Worm (Caenorhabditis elegans) whole organism, mixed stage, embryonic: ENCODE measurements around the gene suox-1.

ENCODE experiments used
- ceh-39 ChIP-seq: fragments of 150-350 bp; optimal IDR thresholded peaks from 2 replicates; lab custom pipeline; 2014; ENCODE audit warnings: missing biosample characterization, missing genetic modification characterization
- ceh-43 ChIP-seq: fragments of 200-800 bp; sonication (Bioruptor generic); optimal IDR thresholded peaks from 2 replicates; lab custom pipeline; 2018; ENCODE audit warnings: mild to moderate bottlenecking, missing genetic modification characterization, moderate library complexity, missing compliant biosample characterization
- cnd-1 ChIP-seq: fragments of 200-800 bp; sonication (Bioruptor generic); optimal IDR thresholded peaks from 2 replicates; lab custom pipeline; 2018; ENCODE audit warnings: mild to moderate bottlenecking, missing genetic modification characterization, missing compliant biosample characterization
- drap-1 ChIP-seq: fragments of 200-800 bp; sonication (Bioruptor generic); optimal IDR thresholded peaks from 3 replicates; lab custom pipeline; 2018; ENCODE audit warnings: mild to moderate bottlenecking, missing genetic modification characterization, missing compliant biosample characterization
- elt-3 ChIP-seq: fragments of 150-350 bp; optimal IDR thresholded peaks from 2 replicates; lab custom pipeline; 2014; ENCODE audit warnings: missing biosample characterization, missing genetic modification characterization
- ham-2 ChIP-seq: fragments of 200-800 bp; sonication (Bioruptor generic); optimal IDR thresholded peaks from 2 replicates; lab custom pipeline; 2018; ENCODE audit warnings: mild to moderate bottlenecking, missing genetic modification characterization, missing compliant biosample characterization
- lsy-2 ChIP-seq: fragments of 150-350 bp; optimal IDR thresholded peaks from 2 replicates; lab custom pipeline; 2014; ENCODE audit warnings: missing biosample characterization, missing genetic modification characterization
- mls-2 ChIP-seq: sonication (generic microtip); optimal IDR thresholded peaks from 2 replicates; lab custom pipeline; 2016; ENCODE audit warnings: mild to moderate bottlenecking, missing genetic modification characterization, moderate library complexity, missing compliant biosample characterization
- nhr-237 ChIP-seq: fragments of 150-350 bp; optimal IDR thresholded peaks from 2 replicates; lab custom pipeline; 2014; ENCODE audit warnings: missing biosample characterization, missing genetic modification characterization
- pha-4 ChIP-seq: fragments of 150-350 bp; optimal IDR thresholded peaks from 2 replicates; lab custom pipeline; 2018; ENCODE audit warnings: missing biosample characterization, missing genetic modification reagents, missing genetic modification characterization
- sptf-1 ChIP-seq: sonication (generic microtip); optimal IDR thresholded peaks from 2 replicates; lab custom pipeline; 2017; ENCODE audit warnings: mild to moderate bottlenecking, missing genetic modification characterization, moderate library complexity, missing compliant biosample characterization
- unc-39 ChIP-seq: fragments of 150-350 bp; optimal IDR thresholded peaks from 2 replicates; lab custom pipeline; 2014; ENCODE audit warnings: missing biosample characterization, missing genetic modification characterization
- ztf-11 ChIP-seq: fragments of 150-350 bp; optimal IDR thresholded peaks from 2 replicates; lab custom pipeline; 2014; ENCODE audit warnings: missing biosample characterization, missing genetic modification characterization

ce11 chrX:15535190-15535636, 37.9 kb downstream of the suox-1 start:
- TF ChIP-seq drap-1 (GFP tag; lab: Kevin White, UChicago), result peak; percentile 11
- TF ChIP-seq lsy-2, result no peak
- no peak for TF ChIP-seq pha-4 (tag; lab: Kevin White, UChicago)
- no peak for TF ChIP-seq ztf-11
- no peak for TF ChIP-seq mls-2 (tag; lab: Kevin White, UChicago)
- no peak for TF ChIP-seq ham-2 (GFP tag; lab: Kevin White, UChicago)
- no peak for TF ChIP-seq cnd-1 (tag; lab: Kevin White, UChicago)
- no peak for TF ChIP-seq elt-3 (tag; lab: Kevin White, UChicago)
- no peak for TF ChIP-seq nhr-237 (tag; lab: Kevin White, UChicago)
- no peak for TF ChIP-seq unc-39 (tag; lab: Kevin White, UChicago)
- peak; percentile 15 for TF ChIP-seq sptf-1 (tag; lab: Kevin White, UChicago)
- TF ChIP-seq ceh-43, result no peak
- TF ChIP-seq ceh-39 (tag; lab: Kevin White, UChicago), result no peak
